Worm (Caenorhabditis elegans): ENCODE measurements around the gene dnc-1.

The dnc-1 gene

ce11 chrIV:10885915-10886314, 47.1 kb downstream of the dnc-1 start, which contains the start of gene srlf-11:
TSS of gene srlf-11 (minus strand) at chrIV:10886015.
- TF ChIP-seq him-1 (tag; optimal IDR thresholded peaks at IDR 0.05) (no peak), W03F9.2 (tag; optimal IDR thresholded peaks at IDR 0.05) (no peak), dao-5 (tag; optimal IDR thresholded peaks at IDR 0.05) (no peak)

ce11 chrIV:10884263-10884662, 48.7 kb downstream of the dnc-1 start, which contains the start of gene F13E9.5:
TSS of gene F13E9.5 (minus strand) at chrIV:10884363.
- TF ChIP-seq him-1 (tag; optimal IDR thresholded peaks at IDR 0.05), result no peak
- TF ChIP-seq W03F9.2 (tag; optimal IDR thresholded peaks at IDR 0.05), result no peak
- TF ChIP-seq dao-5 (tag; optimal IDR thresholded peaks at IDR 0.05), result no peak

DNA sequence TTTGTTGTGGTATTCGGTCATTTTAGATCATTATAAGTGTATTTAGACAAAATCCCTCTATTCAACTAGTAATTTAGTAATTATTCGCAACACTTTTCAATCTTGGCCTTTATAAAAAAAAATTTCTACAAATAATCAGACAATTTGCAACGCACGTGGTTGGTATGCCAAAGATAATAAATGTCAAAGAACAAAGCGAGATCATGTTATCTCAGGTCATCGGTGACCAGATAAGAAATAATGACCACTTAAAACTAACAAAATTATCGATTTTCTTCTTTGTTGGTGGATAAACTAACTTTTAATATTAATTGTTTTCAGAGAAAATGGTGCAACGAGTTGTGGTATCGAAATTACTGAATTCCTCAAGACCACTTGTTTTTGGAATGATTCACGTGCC, 51.8 kb downstream of the dnc-1 start, which contains the start of gene F13E9.13:
Gene F13E9.13 (plus strand): TSS at position 317 of the 400 bp plus-strand sequence.
- no peak for TF ChIP-seq W03F9.2 (tag; optimal IDR thresholded peaks at IDR 0.05)
- no peak for TF ChIP-seq him-1 (tag; optimal IDR thresholded peaks at IDR 0.05)
- TF ChIP-seq dao-5 (tag; optimal IDR thresholded peaks at IDR 0.05), result no peak

DNA sequence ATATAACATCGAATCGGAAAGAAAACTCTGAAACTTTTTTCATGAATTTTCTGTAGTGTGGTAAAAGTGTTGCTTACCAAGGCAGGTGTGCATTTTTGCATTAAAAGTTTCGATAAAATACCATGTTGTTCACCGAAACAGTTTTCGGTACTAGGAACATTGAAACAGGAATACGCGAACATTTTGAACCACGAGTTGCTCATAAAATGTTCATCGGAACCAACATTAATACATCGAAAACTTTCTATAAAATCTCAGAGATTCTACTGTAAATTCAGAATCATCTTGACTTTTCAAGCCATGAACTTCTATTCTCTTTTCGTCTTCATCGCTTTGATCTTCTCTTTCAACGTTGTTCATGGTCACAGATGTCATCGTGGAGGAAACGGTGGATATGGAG, 52.7 kb downstream of the dnc-1 start, which contains the start of gene fipr-15:
Gene fipr-15 (plus strand): TSS at position 301 of the 400 bp plus-strand sequence.
- TF ChIP-seq dao-5 (tag; optimal IDR thresholded peaks at IDR 0.05), result no peak
- no peak for TF ChIP-seq him-1 (tag; optimal IDR thresholded peaks at IDR 0.05)
- TF ChIP-seq W03F9.2 (tag; optimal IDR thresholded peaks at IDR 0.05), result no peak

- TF ChIP-seq W03F9.2 (tag; optimal IDR thresholded peaks at IDR 0.05) (no peak), him-1 (tag; optimal IDR thresholded peaks at IDR 0.05) (no peak), dao-5 (tag; optimal IDR thresholded peaks at IDR 0.05) (no peak)
Observed at ce11 chrIV:10879542-10879941, 53.5 kb downstream of the dnc-1 start, which contains the start of gene sdz-13. TSS of gene sdz-13 (minus strand) at chrIV:10879642.

DNA sequence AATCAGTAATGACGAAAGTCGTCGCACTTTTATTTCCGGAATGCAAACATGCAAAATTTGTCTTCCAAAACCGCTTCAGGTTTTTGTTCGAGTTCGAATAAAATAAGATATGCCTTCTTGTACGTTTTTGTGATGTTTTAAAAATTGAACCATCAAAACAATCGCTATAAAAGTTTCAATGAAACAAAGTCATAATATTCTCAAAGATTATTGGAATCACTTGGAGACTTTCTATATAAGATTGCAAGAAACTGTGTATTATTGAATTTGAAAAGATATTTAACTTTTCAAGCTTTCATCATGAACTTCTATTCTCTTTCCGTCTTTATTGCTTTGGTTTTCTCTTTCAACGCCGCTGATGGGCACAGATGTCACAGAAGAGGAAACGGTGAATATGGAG, 56.2 kb downstream of the dnc-1 start, which contains the start of gene fipr-14:
Gene fipr-14 (plus strand): TSS at position 301 of the 400 bp plus-strand sequence.
- TF ChIP-seq him-1 (tag; optimal IDR thresholded peaks at IDR 0.05) (no peak), W03F9.2 (tag; optimal IDR thresholded peaks at IDR 0.05) (no peak), dao-5 (tag; optimal IDR thresholded peaks at IDR 0.05) (no peak)

Measured in whole organism, L4/young adult.